Worm (Caenorhabditis elegans): Measurements from ENCODE around the gene spdl-1.

The spdl-1 gene

ce11 chrII:7781102-7781616 is at the start of gene spdl-1, which contains the start of gene snpc-1.1 (continued):
- TF ChIP-seq madf-8 (GFP tag; conservative IDR thresholded peaks at IDR 0.05): 0 out of 2 replicates have a peak, but pooled peaks have one; percentile 41
- TF ChIP-seq Y53G8AR.9 (GFP tag; conservative IDR thresholded peaks at IDR 0.05): no peak
- TF ChIP-seq ztf-28 (GFP tag; IDR thresholded peaks at IDR 0.05): no peak
- TF ChIP-seq rec-8 (tag; optimal IDR thresholded peaks at IDR 0.05): no peak
- no peak for TF ChIP-seq lin-40 (tag; optimal IDR thresholded peaks at IDR 0.05)
- no peak for TF ChIP-seq C06A6.2 (GFP tag; conservative IDR thresholded peaks at IDR 0.05)
- TF ChIP-seq nfyb-1 (GFP tag; IDR thresholded peaks at IDR 0.05): no peak
- no peak for TF ChIP-seq attf-3 (GFP tag; conservative IDR thresholded peaks at IDR 0.05)
- TF ChIP-seq sdz-38 (tag; optimal IDR thresholded peaks at IDR 0.05): no peak
- TF ChIP-seq F49E8.2 (tag; optimal IDR thresholded peaks at IDR 0.05; ENCODE audit: insufficient read depth): no peak
- peak; percentile 29 for TF ChIP-seq lsl-1 (GFP tag; optimal IDR thresholded peaks at IDR 0.05)
- no peak for TF ChIP-seq nfya-1 (tag; optimal IDR thresholded peaks at IDR 0.05; ENCODE audit: borderline replicate concordance, insufficient read depth)
- no peak for TF ChIP-seq ets-4 (GFP tag; optimal IDR thresholded peaks at IDR 0.05)
- no peak for TF ChIP-seq F39B2.1 (GFP tag; IDR thresholded peaks at IDR 0.05)
- no peak for TF ChIP-seq ztf-6 (GFP tag; IDR thresholded peaks at IDR 0.05)
- no peak for TF ChIP-seq nhr-120 (GFP tag; IDR thresholded peaks at IDR 0.05)
- TF ChIP-seq F52B5.7 (tag; optimal IDR thresholded peaks at IDR 0.05): no peak
- TF ChIP-seq fkh-3 (tag; optimal IDR thresholded peaks at IDR 0.05): no peak
- no peak for TF ChIP-seq nhr-80 (tag; optimal IDR thresholded peaks at IDR 0.05)
- TF ChIP-seq ekl-4 (GFP tag; IDR thresholded peaks at IDR 0.05): no peak
- no peak for TF ChIP-seq akir-1 (GFP tag; optimal IDR thresholded peaks at IDR 0.05)
- no peak for TF ChIP-seq mxl-1 (tag; optimal IDR thresholded peaks at IDR 0.05)
- no peak for TF ChIP-seq F57C9.4 (tag; optimal IDR thresholded peaks at IDR 0.05)
- peak; percentile 88 for TF ChIP-seq efl-1 (GFP tag; optimal IDR thresholded peaks at IDR 0.05)
- TF ChIP-seq nhr-90 (tag; optimal IDR thresholded peaks at IDR 0.05): no peak
- no peak for TF ChIP-seq cebp-2 (GFP tag; IDR thresholded peaks at IDR 0.05)
- TF ChIP-seq ama-1 (optimal IDR thresholded peaks at IDR 0.05): no peak
- TF ChIP-seq ama-1 (GFP tag; optimal IDR thresholded peaks at IDR 0.05): no peak
- no peak for TF ChIP-seq snpc-1.1 (tag; optimal IDR thresholded peaks at IDR 0.05; ENCODE audit: insufficient read depth)
- TF ChIP-seq attf-5 (GFP tag; optimal IDR thresholded peaks at IDR 0.05): no peak
- no peak for TF ChIP-seq ceh-58 (GFP tag; IDR thresholded peaks at IDR 0.05)
- no peak for TF ChIP-seq aptf-2 (GFP tag; conservative IDR thresholded peaks at IDR 0.05)
- TF ChIP-seq lin-54 (GFP tag; optimal IDR thresholded peaks at IDR 0.05): peak; percentile 33
- no peak for TF ChIP-seq pbrm-1 (GFP tag; IDR thresholded peaks at IDR 0.05)
- no peak for TF ChIP-seq ceh-79 (tag; optimal IDR thresholded peaks at IDR 0.05)
- no peak for TF ChIP-seq mes-4 (tag; optimal IDR thresholded peaks at IDR 0.05)
- TF ChIP-seq ztf-25 (GFP tag; IDR thresholded peaks at IDR 0.05): no peak
- TF ChIP-seq nhr-27 (tag; optimal IDR thresholded peaks at IDR 0.05): no peak
- TF ChIP-seq snpc-1.3 (tag; optimal IDR thresholded peaks at IDR 0.05; ENCODE audit: insufficient read depth): no peak
- no peak for TF ChIP-seq attf-6 (GFP tag; IDR thresholded peaks at IDR 0.05)
- no peak for TF ChIP-seq tlf-1 (GFP tag; optimal IDR thresholded peaks at IDR 0.05)
- no peak for TF ChIP-seq ceh-40 (GFP tag; IDR thresholded peaks at IDR 0.05)
- TF ChIP-seq bed-2 (GFP tag; IDR thresholded peaks at IDR 0.05): no peak
- no peak for TF ChIP-seq gei-17 (GFP tag; optimal IDR thresholded peaks at IDR 0.05)
- no peak for TF ChIP-seq T26A5.8 (tag; optimal IDR thresholded peaks at IDR 0.05)
- TF ChIP-seq hsf-1 (GFP tag; IDR thresholded peaks at IDR 0.05): no peak
- no peak for TF ChIP-seq hlh-12 (tag; optimal IDR thresholded peaks at IDR 0.05)
- no peak for TF ChIP-seq ztf-22 (GFP tag; optimal IDR thresholded peaks at IDR 0.05)
- TF ChIP-seq F23B12.7 (tag; optimal IDR thresholded peaks at IDR 0.05; ENCODE audit: insufficient read depth): peak; percentile 36
